Worm (Caenorhabditis elegans) whole organism, L1 larva: Measurements from ENCODE around the gene clec-202.

ENCODE experiments used
- Y116A8C.19 ChIP-seq: sonication (generic microtip); optimal IDR thresholded peaks from 2 replicates; lab custom pipeline; 2016; ENCODE audit warnings: missing compliant biosample characterization, missing genetic modification characterization, borderline replicate concordance
- alr-1 ChIP-seq: fragments of 200-800 bp; sonication (Bioruptor generic); optimal IDR thresholded peaks from 2 replicates; lab custom pipeline; 2018; ENCODE audit warnings: borderline replicate concordance, mild to moderate bottlenecking, missing genetic modification characterization, missing compliant biosample characterization
- aly-2 ChIP-seq: fragments of 150-350 bp; optimal IDR thresholded peaks from 2 replicates; lab custom pipeline; 2014; ENCODE audit warnings: missing biosample characterization, missing genetic modification characterization
- ama-1 ChIP-seq: fragments of 150-350 bp; optimal IDR thresholded peaks from 2 replicates; lab custom pipeline; 2014
- blmp-1 ChIP-seq: fragments of 150-350 bp; optimal IDR thresholded peaks from 2 replicates; lab custom pipeline; 2014; ENCODE audit warnings: missing biosample characterization, missing genetic modification characterization
- ceh-63 ChIP-seq: fragments of 200-800 bp; sonication (Bioruptor generic); optimal IDR thresholded peaks from 2 replicates; lab custom pipeline; 2018; ENCODE audit warnings: mild to moderate bottlenecking, missing genetic modification characterization, missing compliant biosample characterization
- ceh-90 ChIP-seq: sonication (generic microtip); optimal IDR thresholded peaks from 2 replicates; lab custom pipeline; 2016; ENCODE audit warnings: missing genetic modification characterization, missing compliant biosample characterization
- dpl-1 ChIP-seq, 3 experiments: fragments of 150-350 bp in 2 of 3; sonication (generic microtip) in 1 of 3; optimal IDR thresholded peaks; 2 replicates each; lab custom pipeline; 2014 to 2017; ENCODE audit warnings: missing biosample characterization in 3 of 3, missing genetic modification characterization in 3 of 3, missing genetic modification reagents in 3 of 3
- efl-1 ChIP-seq, 4 experiments: fragments of 150-350 bp; optimal IDR thresholded peaks in 3 of 4; peaks in 1 of 4; 1 replicate in 1 of 4; 2 replicates in 3 of 4; lab custom pipeline; 2014; ENCODE audit warnings: missing biosample characterization in 2 of 4, missing genetic modification characterization in 2 of 4, missing genetic modification reagents in 2 of 4
- efl-3 ChIP-seq: fragments of 200-800 bp; sonication (Bioruptor generic); optimal IDR thresholded peaks from 2 replicates; lab custom pipeline; 2018; ENCODE audit warnings: mild to moderate bottlenecking, missing genetic modification characterization, missing compliant biosample characterization
- egl-13 ChIP-seq: sonication (generic microtip); optimal IDR thresholded peaks from 2 replicates; lab custom pipeline; 2016; ENCODE audit warnings: missing genotype, missing genetic modification reagents, missing genetic modification characterization, missing compliant biosample characterization
- elt-2 ChIP-seq: sonication (generic microtip); optimal IDR thresholded peaks from 2 replicates; lab custom pipeline; 2016; ENCODE audit warnings: missing genetic modification characterization, mild to moderate bottlenecking, inconsistent platforms, missing compliant biosample characterization, missing genetic modification reagents
- ets-5 ChIP-seq: fragments of 200-800 bp; sonication (Bioruptor generic); IDR thresholded peaks from 2 replicates; pipeline ENCODE4 v1.3.6; 2022; ENCODE audit warnings: missing genetic modification characterization, missing compliant biosample characterization
- fkh-10 ChIP-seq: sonication (generic microtip); optimal IDR thresholded peaks from 2 replicates; lab custom pipeline; 2017; ENCODE audit warnings: missing biosample characterization, missing genetic modification reagents, missing genetic modification characterization
- fkh-4 ChIP-seq: sonication (generic microtip); optimal IDR thresholded peaks from 2 replicates; lab custom pipeline; 2016; ENCODE audit warnings: missing compliant biosample characterization, missing genetic modification characterization, borderline replicate concordance
- fkh-8 ChIP-seq: sonication (generic microtip); optimal IDR thresholded peaks from 2 replicates; lab custom pipeline; 2016; ENCODE audit warnings: mild to moderate bottlenecking, missing genetic modification characterization, missing compliant biosample characterization
- grh-1 ChIP-seq: fragments of 200-800 bp; sonication (Bioruptor generic); IDR thresholded peaks from 2 replicates; pipeline ENCODE4 v1.3.6; 2022; ENCODE audit warnings: missing genetic modification reagents, missing genetic modification characterization, missing compliant biosample characterization
- jun-1 ChIP-seq: fragments of 150-350 bp; optimal IDR thresholded peaks from 2 replicates; lab custom pipeline; 2014; ENCODE audit warnings: missing biosample characterization, missing genetic modification reagents, missing genetic modification characterization
- lin-14 ChIP-seq: fragments of 200-800 bp; sonication (Bioruptor generic); optimal IDR thresholded peaks from 2 replicates; lab custom pipeline; 2018; ENCODE audit warnings: mild to moderate bottlenecking, missing genetic modification characterization, moderate library complexity, missing compliant biosample characterization
- lin-15B ChIP-seq: fragments of 150-350 bp; sonication (generic microtip); optimal IDR thresholded peaks from 3 replicates; lab custom pipeline; 2014; ENCODE audit warnings: missing biosample characterization, missing genetic modification characterization
- lir-3 ChIP-seq: sonication (generic microtip); optimal IDR thresholded peaks from 2 replicates; lab custom pipeline; 2016; ENCODE audit warnings: mild to moderate bottlenecking, missing genetic modification characterization, moderate library complexity, missing compliant biosample characterization; ENCODE audit not compliant: poor library complexity
- lsy-2 ChIP-seq, 2 experiments: fragments of 150-350 bp; optimal IDR thresholded peaks; 2 replicates each; lab custom pipeline; 2014; ENCODE audit warnings: missing biosample characterization in 2 of 2, missing genetic modification characterization in 2 of 2
- mdl-1 ChIP-seq, 2 experiments: fragments of 150-350 bp; optimal IDR thresholded peaks; 2 replicates each; lab custom pipeline; 2014 to 2017; ENCODE audit warnings: missing biosample characterization in 2 of 2, missing genetic modification characterization in 2 of 2, inconsistent platforms in 1 of 2
- nhr-11 ChIP-seq: fragments of 150-350 bp; optimal IDR thresholded peaks from 2 replicates; lab custom pipeline; 2014; ENCODE audit warnings: missing biosample characterization, missing genetic modification characterization
- nhr-19 ChIP-seq: fragments of 200-800 bp; sonication (Bioruptor generic); conservative IDR thresholded peaks from 2 replicates; pipeline ENCODE4 v1.3.6; 2022; ENCODE audit warnings: missing genetic modification characterization, missing compliant biosample characterization
- nhr-47 ChIP-seq: sonication (generic microtip); optimal IDR thresholded peaks from 2 replicates; lab custom pipeline; 2016; ENCODE audit warnings: mild to moderate bottlenecking, missing genetic modification characterization, moderate library complexity, missing compliant biosample characterization
- nhr-77 ChIP-seq: fragments of 150-350 bp; optimal IDR thresholded peaks from 2 replicates; lab custom pipeline; 2014; ENCODE audit warnings: missing biosample characterization, missing genetic modification characterization
- nhr-90 ChIP-seq: sonication (generic microtip); optimal IDR thresholded peaks from 2 replicates; lab custom pipeline; 2016; ENCODE audit warnings: mild to moderate bottlenecking, missing genetic modification characterization, missing compliant biosample characterization; ENCODE audit not compliant: poor library complexity
- pag-3 ChIP-seq: sonication (generic microtip); optimal IDR thresholded peaks from 2 replicates; lab custom pipeline; 2017; ENCODE audit warnings: missing genetic modification characterization, mild to moderate bottlenecking, missing compliant biosample characterization, antibody characterized with exemption, borderline replicate concordance; ENCODE audit not compliant: insufficient read depth
- pax-3 ChIP-seq: fragments of 200-800 bp; sonication (Bioruptor generic); optimal IDR thresholded peaks from 2 replicates; lab custom pipeline; 2018; ENCODE audit warnings: mild to moderate bottlenecking, missing genetic modification characterization, moderate library complexity, missing compliant biosample characterization
- pqm-1 ChIP-seq: sonication (generic microtip); optimal IDR thresholded peaks from 3 replicates; lab custom pipeline; 2017; ENCODE audit warnings: missing biosample characterization, missing genetic modification characterization
- sox-4 ChIP-seq: sonication (generic microtip); optimal IDR thresholded peaks from 2 replicates; lab custom pipeline; 2016; ENCODE audit warnings: missing genetic modification characterization, missing compliant biosample characterization
- sup-37 ChIP-seq: fragments of 200-800 bp; sonication (Bioruptor generic); optimal IDR thresholded peaks from 2 replicates; lab custom pipeline; 2018; ENCODE audit warnings: mild to moderate bottlenecking, missing genetic modification characterization, missing compliant biosample characterization
- tlp-1 ChIP-seq: fragments of 150-350 bp; optimal IDR thresholded peaks from 2 replicates; lab custom pipeline; 2014; ENCODE audit warnings: missing biosample characterization, missing genetic modification characterization
- unc-30 ChIP-seq: sonication (generic microtip); optimal IDR thresholded peaks from 2 replicates; lab custom pipeline; 2017; ENCODE audit warnings: missing biosample characterization, missing genetic modification characterization
- unc-62 ChIP-seq: fragments of 150-350 bp; optimal IDR thresholded peaks from 2 replicates; lab custom pipeline; 2014; ENCODE audit warnings: missing biosample characterization, missing genetic modification reagents, missing genetic modification characterization
- unc-86 ChIP-seq: sonication (generic microtip); optimal IDR thresholded peaks from 2 replicates; lab custom pipeline; 2016; ENCODE audit warnings: missing genetic modification characterization, missing compliant biosample characterization
- zip-4 ChIP-seq: fragments of 200-800 bp; sonication (Bioruptor generic); optimal IDR thresholded peaks from 2 replicates; lab custom pipeline; 2018; ENCODE audit warnings: mild to moderate bottlenecking, missing genetic modification characterization, moderate library complexity, missing compliant biosample characterization
- ztf-11 ChIP-seq, 2 experiments: sonication (generic microtip); optimal IDR thresholded peaks; 2 replicates each; lab custom pipeline; 2016 to 2017; ENCODE audit warnings: missing genetic modification characterization in 2 of 2, missing biosample characterization in 1 of 2, missing compliant biosample characterization in 1 of 2
- ztf-4 ChIP-seq: fragments of 150-350 bp; optimal IDR thresholded peaks from 2 replicates; lab custom pipeline; 2014; ENCODE audit warnings: missing biosample characterization, missing genetic modification characterization

clec-202 gene

ce11 chrIV:17380061-17380680 lies 18.9 kb downstream of the clec-202 start, which contains the start of the genes C30H6.9 and dlat-2 (continued):
- peak; percentile 24 for TF ChIP-seq nhr-47
- peak; percentile 46 for TF ChIP-seq blmp-1 (tag; lab: Kevin White, UChicago)
- no peak for TF ChIP-seq ztf-4 (tag; lab: Kevin White, UChicago)
- no peak for TF ChIP-seq sup-37 (GFP tag; lab: Kevin White, UChicago)
- no peak for TF ChIP-seq ets-5 (GFP tag; lab: Robert Waterston, UW)
- no peak for TF ChIP-seq ama-1 (lab: Kevin White, UChicago)
- no peak for TF ChIP-seq jun-1
- no peak for TF ChIP-seq nhr-77 (tag; lab: Kevin White, UChicago)
- TF ChIP-seq efl-1 (optimal IDR thresholded peaks at IDR 0.05; lab: Kevin White, UChicago) = peak; percentile 20 to 25
- TF ChIP-seq efl-1 (GFP tag; optimal IDR thresholded peaks at IDR 0.05 in 1 of 2; lab: Kevin White, UChicago) = peak in 1 of 2 experiments; percentile 35
- no peak for TF ChIP-seq lir-3
- no peak for TF ChIP-seq nhr-19 (GFP tag; lab: Robert Waterston, UW)
- TF ChIP-seq ceh-63 (GFP tag; lab: Kevin White, UChicago) = no peak
- TF ChIP-seq lin-15B (tag; lab: Kevin White, UChicago) = peak; percentile 13
- no peak for TF ChIP-seq zip-4
- peak; percentile 19 to 50 for TF ChIP-seq lsy-2 (tag; optimal IDR thresholded peaks at IDR 0.05; lab: Kevin White, UChicago)
- TF ChIP-seq grh-1 (GFP tag; lab: Robert Waterston, UW) = no peak
- no peak for TF ChIP-seq unc-30
- TF ChIP-seq alr-1 (tag; lab: Kevin White, UChicago) = no peak
- peak in 2 of 3 experiments; percentile 21 to 49 for TF ChIP-seq dpl-1 (GFP tag; optimal IDR thresholded peaks at IDR 0.05; lab: Kevin White, UChicago)
- no peak for TF ChIP-seq pqm-1 (tag; lab: Kevin White, UChicago)

DNA sequence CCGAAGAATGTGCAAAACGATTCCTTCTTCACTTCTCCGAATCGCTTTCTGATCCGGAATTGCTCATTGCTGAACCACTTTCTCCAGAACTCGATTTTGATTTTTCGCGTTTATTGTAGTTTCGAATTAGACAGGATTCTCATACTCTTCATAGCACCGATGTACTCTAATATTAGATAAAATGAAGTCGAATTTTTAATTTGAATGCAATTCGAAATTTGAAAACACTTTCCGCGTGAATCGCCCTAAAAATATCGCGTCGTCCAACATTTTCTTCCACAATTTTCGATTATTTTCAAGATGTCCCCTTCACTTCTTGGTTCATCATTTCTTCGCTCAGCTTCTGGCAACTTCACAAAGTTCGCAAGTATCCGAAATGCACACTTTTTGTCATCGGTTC lies 20.8 kb downstream of the clec-202 start, which contains the start of gene C30H6.8:
TSS of gene C30H6.8 (plus strand) at position 301 of the 400 bp plus-strand sequence.
- TF ChIP-seq zip-4 (no peak), Y116A8C.19 (tag; lab: Kevin White, UChicago) (no peak), fkh-8 (no peak), egl-13 (tag; lab: Kevin White, UChicago) (no peak), ceh-90 (tag; lab: Kevin White, UChicago) (no peak), elt-2 (no peak), lin-15B (tag; lab: Kevin White, UChicago) (no peak), tlp-1 (no peak), sox-4 (tag; lab: Kevin White, UChicago) (no peak), ztf-4 (tag; lab: Kevin White, UChicago) (no peak), mdl-1 (tag; optimal IDR thresholded peaks at IDR 0.05; lab: Kevin White, UChicago) (no peak), jun-1 (no peak), fkh-10 (no peak), sup-37 (GFP tag; lab: Kevin White, UChicago) (no peak)

- TF ChIP-seq alr-1 (tag; lab: Kevin White, UChicago) (no peak), nhr-11 (tag; lab: Kevin White, UChicago) (no peak), ztf-11 (tag; optimal IDR thresholded peaks at IDR 0.05; lab: Kevin White, UChicago) (no peak), pag-3 (tag; lab: Kevin White, UChicago) (no peak), lin-15B (tag; lab: Kevin White, UChicago) (no peak), mdl-1 (tag; optimal IDR thresholded peaks at IDR 0.05; lab: Kevin White, UChicago) (no peak), lsy-2 (tag; optimal IDR thresholded peaks at IDR 0.05; lab: Kevin White, UChicago) (no peak), unc-86 (tag; lab: Kevin White, UChicago) (no peak), efl-3 (GFP tag; lab: Kevin White, UChicago) (no peak), fkh-4 (tag; lab: Kevin White, UChicago) (no peak), nhr-90 (no peak), aly-2 (tag; lab: Kevin White, UChicago) (no peak), lin-14 (GFP tag; lab: Kevin White, UChicago) (no peak), unc-62 (GFP tag; lab: Kevin White, UChicago) (no peak), sup-37 (GFP tag; lab: Kevin White, UChicago) (no peak), zip-4 (no peak), nhr-47 (no peak), pax-3 (tag; lab: Kevin White, UChicago) (no peak)
Observed at ce11 chrIV:17383046-17383445, 21.8 kb downstream of the clec-202 start, which contains the start of gene C30H6.12. Gene C30H6.12, plus strand, starts transcription at chrIV:17383346.
